Fruit fly (Drosophila melanogaster): ENCODE data around the gene Ttc30.
A peak's percentile ranks its signal among the peaks of the same experiment; 100 is the strongest.

Gene Ttc30

dm6 chr2L:13073797-13074196, 32.8 kb upstream of the Ttc30 start (continued):
- peak; percentile 41 for TF ChIP-seq CG4730 (GFP tag; IDR thresholded peaks at IDR 0.05)
- TF ChIP-seq sens (GFP tag), result peak; percentile 92
- peak; percentile 27 for TF ChIP-seq CG2202 (tag; optimal IDR thresholded peaks at IDR 0.05)
- peak; percentile 66; the same call in 2 of the 3 replicates for TF ChIP-seq Mrtf (GFP tag; IDR thresholded peaks at IDR 0.05)
- TF ChIP-seq unc-4 (GFP tag; IDR thresholded peaks at IDR 0.05; ENCODE audit: partially characterized antibody), result no peak
- no peak for TF ChIP-seq pan (optimal IDR thresholded peaks at IDR 0.05)
- peak in 1 of 2 experiments; percentile 75 for TF ChIP-seq pan (GFP tag; optimal IDR thresholded peaks at IDR 0.05 in 1 of 2, IDR thresholded peaks at IDR 0.05 in 1 of 2)
- peak; percentile 61 for TF ChIP-seq CG12391 (tag; optimal IDR thresholded peaks at IDR 0.05)
- TF ChIP-seq psq (GFP tag; optimal IDR thresholded peaks at IDR 0.05), result no peak
- TF ChIP-seq CG3281 (GFP tag; optimal IDR thresholded peaks at IDR 0.05), result no peak
- TF ChIP-seq ash1 (GFP tag; optimal IDR thresholded peaks at IDR 0.05), result no peak
- TF ChIP-seq CG12071 (GFP tag; optimal IDR thresholded peaks at IDR 0.05), result no peak
- TF ChIP-seq ems (GFP tag; optimal IDR thresholded peaks at IDR 0.05), result peak; percentile 48
- no peak for TF ChIP-seq CG4282 (GFP tag; optimal IDR thresholded peaks at IDR 0.05)
- TF ChIP-seq Doc2 (GFP tag; IDR thresholded peaks at IDR 0.05), result 0 out of 2 replicates have a peak, but pooled peaks have one; percentile 35
- TF ChIP-seq HmgD (GFP tag; optimal IDR thresholded peaks at IDR 0.05), result no peak
- TF ChIP-seq CG3995 (GFP tag; optimal IDR thresholded peaks at IDR 0.05), result no peak
- TF ChIP-seq Sry-δ (GFP tag; optimal IDR thresholded peaks at IDR 0.05), result peak; percentile 12
- no peak for TF ChIP-seq Ravus (GFP tag; IDR thresholded peaks at IDR 0.05)
- TF ChIP-seq C15 (GFP tag; IDR thresholded peaks at IDR 0.05), result no peak
- TF ChIP-seq ewg (GFP tag; optimal IDR thresholded peaks at IDR 0.05), result peak; percentile 47
- peak; percentile 52; the same call in 1 of the 2 replicates for TF ChIP-seq CG9932 (GFP tag; IDR thresholded peaks at IDR 0.05)
- TF ChIP-seq Ssrp (tag; optimal IDR thresholded peaks at IDR 0.05), result no peak
- TF ChIP-seq nmo (GFP tag; optimal IDR thresholded peaks at IDR 0.05), result peak; percentile 65
- TF ChIP-seq nom (GFP tag; optimal IDR thresholded peaks at IDR 0.05), result no peak
- TF ChIP-seq sisA (GFP tag; IDR thresholded peaks at IDR 0.05), result peak; percentile 83
- TF ChIP-seq CG1233 (GFP tag; optimal IDR thresholded peaks at IDR 0.05), result no peak
- no peak for TF ChIP-seq nerfin-1 (tag; optimal IDR thresholded peaks at IDR 0.05)
- TF ChIP-seq CG10209 (GFP tag; optimal IDR thresholded peaks at IDR 0.05), result peak; percentile 56
- 0 out of 3 replicates have a peak, but pooled peaks have one; percentile 65 for TF ChIP-seq gce (GFP tag; IDR thresholded peaks at IDR 0.05)
- TF ChIP-seq CG17328 (GFP tag; IDR thresholded peaks at IDR 0.05), result peak; percentile 80
- TF ChIP-seq Jarid2 (GFP tag; optimal IDR thresholded peaks at IDR 0.05), result no peak
- peak; percentile 36; the same call in 1 of the 3 replicates for TF ChIP-seq Aef1 (GFP tag; IDR thresholded peaks at IDR 0.05)
- TF ChIP-seq kay (GFP tag; optimal IDR thresholded peaks at IDR 0.05), result peak; percentile 23
- peak; percentile 56; the same call in 1 of the 2 replicates for TF ChIP-seq Nf-YA (GFP tag; IDR thresholded peaks at IDR 0.05)
- TF ChIP-seq CoRest (tag; optimal IDR thresholded peaks at IDR 0.05), result peak; percentile 34
- TF ChIP-seq CG9797 (GFP tag; optimal IDR thresholded peaks at IDR 0.05), result no peak
- TF ChIP-seq CG17361 (GFP tag; IDR thresholded peaks at IDR 0.05), result peak; percentile 48
- no peak for TF ChIP-seq hkb (optimal IDR thresholded peaks at IDR 0.05)
- peak; percentile 81 for TF ChIP-seq hkb (GFP tag; IDR thresholded peaks at IDR 0.05)
- no peak for TF ChIP-seq yki (optimal IDR thresholded peaks at IDR 0.05)
- TF ChIP-seq CG11247 (GFP tag; IDR thresholded peaks at IDR 0.05), result peak; percentile 44; the same call in 1 of the 2 replicates
- TF ChIP-seq dmrt11E (tag; optimal IDR thresholded peaks at IDR 0.05), result peak; percentile 56
- TF ChIP-seq otp (GFP tag; IDR thresholded peaks at IDR 0.05), result peak; percentile 66; the same call in 1 of the 3 replicates
- no peak for TF ChIP-seq CG12769 (tag; optimal IDR thresholded peaks at IDR 0.05)
- no peak for TF ChIP-seq schlank (tag; optimal IDR thresholded peaks at IDR 0.05)
- TF ChIP-seq CG11456 (GFP tag; IDR thresholded peaks at IDR 0.05), result peak; percentile 57; the same call in 1 of the 3 replicates
- no peak for TF ChIP-seq aop (GFP tag; IDR thresholded peaks at IDR 0.05)
- peak; percentile 47; the same call in 1 of the 2 replicates for TF ChIP-seq CG11696 (GFP tag; IDR thresholded peaks at IDR 0.05)
- TF ChIP-seq CG7987 (GFP tag; optimal IDR thresholded peaks at IDR 0.05), result no peak
- no peak for TF ChIP-seq CG8765 (GFP tag; IDR thresholded peaks at IDR 0.05)
- no peak for TF ChIP-seq crp (GFP tag; optimal IDR thresholded peaks at IDR 0.05)

All from whole organism, embryonic.